Fruit fly (Drosophila melanogaster) whole organism, embryonic: Measurements from ENCODE around the gene Acph-1.
A peak's percentile ranks its signal among the peaks of the same experiment; 100 is the strongest.

Source experiments
- B-H1 ChIP-seq: fragments of 200-800 bp; sonication (Bioruptor generic); IDR thresholded peaks from 3 replicates; pipeline ENCODE4 v1.3.6; 2022; ENCODE audit warnings: missing biosample characterization, missing genetic modification characterization
- Blimp-1 ChIP-seq: fragments of 200-800 bp; sonication (Bioruptor generic); optimal IDR thresholded peaks from 3 replicates; lab custom pipeline; 2018; ENCODE audit warnings: missing biosample characterization, missing genetic modification characterization, mild to moderate bottlenecking, moderate library complexity, missing genetic modification reagents
- CG11456 ChIP-seq: fragments of 200-800 bp; sonication (Bioruptor generic); IDR thresholded peaks from 3 replicates; pipeline ENCODE4 v1.3.6; 2022; ENCODE audit warnings: missing biosample characterization, missing genetic modification characterization
- CG12391 ChIP-seq: fragments of 200-800 bp; sonication (Bioruptor generic); optimal IDR thresholded peaks from 3 replicates; lab custom pipeline; 2018; ENCODE audit warnings: missing biosample characterization, mild to moderate bottlenecking, missing genetic modification characterization, moderate library complexity
- CG12659 ChIP-seq: fragments of 200-800 bp; sonication (Bioruptor generic); optimal IDR thresholded peaks from 3 replicates; lab custom pipeline; 2017; ENCODE audit warnings: mild to moderate bottlenecking, missing biosample characterization, missing genetic modification reagents, missing genetic modification characterization
- CG14050 ChIP-seq: fragments of 200-800 bp; sonication (Bioruptor generic); IDR thresholded peaks from 3 replicates; pipeline ENCODE4 v1.3.6; 2022; ENCODE audit warnings: missing biosample characterization, missing genetic modification characterization
- CG15696 ChIP-seq: fragments of 200-800 bp; sonication (Bioruptor generic); optimal IDR thresholded peaks from 2 replicates; lab custom pipeline; 2019; ENCODE audit warnings: missing biosample characterization, mild to moderate bottlenecking, missing genetic modification characterization, moderate library complexity
- CG16779 ChIP-seq: fragments of 200-800 bp; sonication (Bioruptor generic); IDR thresholded peaks from 2 replicates; pipeline ENCODE4 v1.3.6; 2022; ENCODE audit warnings: missing biosample characterization, missing genetic modification characterization
- CG18011 ChIP-seq: fragments of 200-800 bp; sonication (Bioruptor generic); optimal IDR thresholded peaks from 2 replicates; lab custom pipeline; 2017; ENCODE audit warnings: missing biosample characterization, missing genetic modification characterization, mild to moderate bottlenecking, moderate library complexity, missing genotype
- CG2129 ChIP-seq: fragments of 200-800 bp; sonication (Bioruptor generic); IDR thresholded peaks from 2 replicates; pipeline ENCODE4 v1.3.6; 2022; ENCODE audit warnings: missing biosample characterization, missing genetic modification characterization; ENCODE audit not compliant: partially characterized antibody
- CG2678 ChIP-seq: fragments of 200-800 bp; sonication (Bioruptor generic); optimal IDR thresholded peaks from 3 replicates; lab custom pipeline; 2019; ENCODE audit warnings: missing biosample characterization, mild to moderate bottlenecking, missing genetic modification characterization, moderate library complexity
- CG2889 ChIP-seq: fragments of 200-800 bp; sonication (Bioruptor generic); IDR thresholded peaks from 3 replicates; pipeline ENCODE4 v1.3.6; 2022; ENCODE audit warnings: missing biosample characterization, missing genetic modification characterization
- CG30431 ChIP-seq: fragments of 200-800 bp; sonication (Bioruptor generic); optimal IDR thresholded peaks from 2 replicates; lab custom pipeline; 2017; ENCODE audit warnings: missing biosample characterization, missing genetic modification characterization
- CG32772 ChIP-seq: fragments of 200-800 bp; sonication (Bioruptor generic); IDR thresholded peaks from 2 replicates; pipeline ENCODE4 v1.3.6; 2022; ENCODE audit warnings: missing biosample characterization, missing genetic modification characterization
- CG34224 ChIP-seq: fragments of 200-800 bp; sonication (Bioruptor generic); IDR thresholded peaks from 3 replicates; pipeline ENCODE4 v1.3.6; 2022; ENCODE audit warnings: missing biosample characterization, missing genetic modification characterization; ENCODE audit not compliant: partially characterized antibody
- CG4424 ChIP-seq: fragments of 200-800 bp; sonication (Bioruptor generic); optimal IDR thresholded peaks from 3 replicates; lab custom pipeline; 2016; ENCODE audit warnings: missing biosample characterization, missing genetic modification characterization
- CG6254 ChIP-seq: fragments of 200-800 bp; sonication (Bioruptor generic); optimal IDR thresholded peaks from 3 replicates; lab custom pipeline; 2017; ENCODE audit warnings: mild to moderate bottlenecking, missing biosample characterization, missing genetic modification reagents, missing genetic modification characterization
- CG8388 ChIP-seq: fragments of 200-800 bp; sonication (Bioruptor generic); optimal IDR thresholded peaks from 2 replicates; lab custom pipeline; 2019; ENCODE audit warnings: missing biosample characterization, mild to moderate bottlenecking, missing genetic modification characterization, moderate library complexity
- CG9609 ChIP-seq: fragments of 200-800 bp; sonication (Bioruptor generic); optimal IDR thresholded peaks from 3 replicates; lab custom pipeline; 2016; ENCODE audit warnings: missing biosample characterization, missing genetic modification characterization
- Dfd ChIP-seq, 2 experiments: fragments of >200 bp; optimal IDR thresholded peaks; 2 replicates each; lab custom pipeline; 2017; ENCODE audit warnings: missing biosample characterization in 2 of 2, missing genetic modification characterization in 2 of 2
- Dip3 ChIP-seq: fragments of 200-800 bp; sonication (Bioruptor generic); optimal IDR thresholded peaks from 3 replicates; lab custom pipeline; 2016; ENCODE audit warnings: missing biosample characterization, missing genetic modification characterization
- Doc3 ChIP-seq: fragments of 200-800 bp; sonication (Bioruptor generic); IDR thresholded peaks from 3 replicates; pipeline ENCODE4 v1.3.6; 2022; ENCODE audit warnings: missing biosample characterization, missing genetic modification characterization; ENCODE audit not compliant: partially characterized antibody
- Dref ChIP-seq: fragments of 200-800 bp; sonication (Bioruptor generic); IDR thresholded peaks from 2 replicates; pipeline ENCODE4 v1.3.6; 2022; ENCODE audit warnings: missing biosample characterization, missing genetic modification characterization
- Hand ChIP-seq: fragments of 200-800 bp; sonication (Bioruptor generic); optimal IDR thresholded peaks from 2 replicates; lab custom pipeline; 2017; ENCODE audit warnings: mild to moderate bottlenecking, missing biosample characterization, missing genetic modification reagents, missing genetic modification characterization
- NC2β ChIP-seq: fragments of 200-800 bp; sonication (Bioruptor generic); optimal IDR thresholded peaks from 2 replicates; lab custom pipeline; 2016; ENCODE audit warnings: missing biosample characterization, missing genetic modification characterization
- NFAT ChIP-seq: fragments of 200-800 bp; sonication (Bioruptor generic); IDR thresholded peaks from 2 replicates; pipeline ENCODE4 v1.3.6; 2022; ENCODE audit warnings: missing biosample characterization, missing genetic modification characterization
- Nf-YA ChIP-seq: fragments of 200-800 bp; sonication (Bioruptor generic); IDR thresholded peaks from 2 replicates; pipeline ENCODE4 v1.3.6; 2022; ENCODE audit warnings: missing biosample characterization, missing genetic modification characterization
- Ravus ChIP-seq: fragments of 200-800 bp; sonication (Bioruptor generic); IDR thresholded peaks from 2 replicates; pipeline ENCODE4 v1.3.6; 2022; ENCODE audit warnings: missing biosample characterization, missing genetic modification characterization
- Sox102F ChIP-seq: fragments of 200-800 bp; sonication (Bioruptor generic); optimal IDR thresholded peaks from 2 replicates; lab custom pipeline; 2018; ENCODE audit warnings: missing biosample characterization, mild to moderate bottlenecking, missing genetic modification characterization, moderate library complexity
- Usf ChIP-seq: fragments of 200-800 bp; sonication (Bioruptor generic); optimal IDR thresholded peaks from 2 replicates; lab custom pipeline; 2017; ENCODE audit warnings: missing genotype, missing biosample characterization, missing genetic modification characterization
- bsh ChIP-seq, 2 experiments: fragments of 200-800 bp; sonication (Bioruptor generic); optimal IDR thresholded peaks; 2 replicates each; lab custom pipeline; 2017 to 2018; ENCODE audit warnings: mild to moderate bottlenecking in 2 of 2, missing biosample characterization in 2 of 2, missing genetic modification characterization in 2 of 2, moderate library complexity in 1 of 2
- corto ChIP-seq: fragments of 200-800 bp; sonication (Bioruptor generic); optimal IDR thresholded peaks from 2 replicates; lab custom pipeline; 2016; ENCODE audit warnings: missing biosample characterization, mild to moderate bottlenecking, missing genetic modification characterization, moderate library complexity
- da ChIP-seq: fragments of 200-800 bp; sonication (Bioruptor generic); optimal IDR thresholded peaks from 2 replicates; lab custom pipeline; 2016; ENCODE audit warnings: missing biosample characterization, missing genetic modification characterization
- dpn ChIP-seq, 2 experiments: fragments of 200-800 bp; sonication (Bioruptor generic); optimal IDR thresholded peaks; 3 replicates each; lab custom pipeline; 2016; ENCODE audit warnings: missing biosample characterization in 2 of 2, missing genetic modification characterization in 2 of 2
- eyg ChIP-seq: fragments of 200-800 bp; sonication (Bioruptor generic); optimal IDR thresholded peaks from 3 replicates; lab custom pipeline; 2016; ENCODE audit warnings: missing biosample characterization, missing genetic modification characterization
- gem ChIP-seq: fragments of 200-800 bp; sonication (Bioruptor generic); optimal IDR thresholded peaks from 2 replicates; lab custom pipeline; 2019; ENCODE audit warnings: missing biosample characterization, mild to moderate bottlenecking, missing genetic modification characterization, moderate library complexity
- grau ChIP-seq: fragments of 200-800 bp; optimal IDR thresholded peaks from 3 replicates; lab custom pipeline; 2019; ENCODE audit warnings: missing biosample characterization, mild to moderate bottlenecking, missing genetic modification characterization, moderate library complexity
- gt ChIP-seq: fragments of 200-800 bp; sonication (Bioruptor generic); IDR thresholded peaks from 2 replicates; pipeline ENCODE4 v1.3.6; 2022; ENCODE audit warnings: missing biosample characterization, missing genetic modification characterization
- h ChIP-seq: fragments of >200 bp; optimal IDR thresholded peaks from 2 replicates; lab custom pipeline; 2017
- ken ChIP-seq: fragments of 200-800 bp; sonication (Bioruptor generic); IDR thresholded peaks from 3 replicates; pipeline ENCODE4 v1.3.6; 2022; ENCODE audit warnings: missing biosample characterization, missing genetic modification characterization
- maf-S ChIP-seq: fragments of 200-800 bp; sonication (Bioruptor generic); optimal IDR thresholded peaks from 2 replicates; lab custom pipeline; 2016; ENCODE audit warnings: missing biosample characterization, missing genetic modification characterization
- onecut ChIP-seq: fragments of 200-800 bp; sonication (Bioruptor generic); IDR thresholded peaks from 2 replicates; pipeline ENCODE4 v1.3.6; 2022; ENCODE audit warnings: missing biosample characterization, missing genetic modification characterization
- peb ChIP-seq: fragments of 200-800 bp; sonication (Bioruptor generic); IDR thresholded peaks from 2 replicates; pipeline ENCODE4 v1.3.6; 2022; ENCODE audit warnings: missing biosample characterization, missing genetic modification characterization
- pnt ChIP-seq: fragments of 200-800 bp; sonication (Bioruptor generic); optimal IDR thresholded peaks from 3 replicates; lab custom pipeline; 2016; ENCODE audit warnings: missing biosample characterization, missing genetic modification characterization
- rib ChIP-seq: fragments of 200-800 bp; sonication (Bioruptor generic); IDR thresholded peaks from 2 replicates; pipeline ENCODE4 v1.3.6; 2022; ENCODE audit warnings: missing biosample characterization, missing genetic modification characterization
- schlank ChIP-seq: fragments of 200-800 bp; sonication (Bioruptor generic); optimal IDR thresholded peaks from 2 replicates; lab custom pipeline; 2018; ENCODE audit warnings: missing biosample characterization, mild to moderate bottlenecking, missing genetic modification characterization
- sqz ChIP-seq: fragments of 200-800 bp; sonication (Bioruptor generic); optimal IDR thresholded peaks from 3 replicates; lab custom pipeline; 2018; ENCODE audit warnings: missing biosample characterization, mild to moderate bottlenecking, missing genetic modification characterization
- ssp ChIP-seq: fragments of 200-800 bp; sonication (Bioruptor generic); IDR thresholded peaks from 2 replicates; pipeline ENCODE4 v1.3.6; 2022; ENCODE audit warnings: missing biosample characterization, missing genetic modification characterization
- z ChIP-seq: fragments of 200-800 bp; sonication (Bioruptor generic); IDR thresholded peaks from 3 replicates; pipeline ENCODE4 v1.3.6; 2022; ENCODE audit warnings: missing biosample characterization, missing genetic modification characterization
- zfh2 ChIP-seq: fragments of 200-800 bp; sonication (Bioruptor generic); optimal IDR thresholded peaks from 2 replicates; lab custom pipeline; 2016; ENCODE audit warnings: missing biosample characterization, missing genetic modification characterization

Gene Acph-1

DNA sequence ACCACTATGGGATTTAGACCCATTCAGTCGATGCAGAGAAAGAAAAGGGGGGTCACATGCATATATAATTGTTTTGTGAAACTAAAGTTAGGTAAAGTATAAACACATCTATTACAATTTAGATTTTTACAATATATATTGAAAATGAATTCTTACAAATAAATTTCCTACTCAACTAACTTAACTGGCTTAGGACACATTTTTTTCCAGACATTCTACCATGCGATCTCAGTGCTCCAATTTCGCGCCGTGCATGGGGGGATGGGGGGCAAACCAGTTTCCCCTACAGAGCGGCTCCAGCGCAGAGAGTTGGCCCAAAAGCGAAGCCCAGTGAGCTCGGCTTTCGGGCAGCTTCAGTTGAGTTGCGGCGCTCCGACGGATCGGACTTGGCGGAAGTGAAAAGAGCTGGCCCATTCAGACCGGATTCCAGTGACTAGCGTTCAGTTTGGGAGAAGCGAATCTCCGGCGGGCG, 10.1 kb downstream of the Acph-1 start, which contains the start of gene CG7896:
Gene CG7896 (plus strand): TSS at position 354 of the 472 bp plus-strand sequence.
- TF ChIP-seq CG30431 (peak; percentile 20), CG2889 (GFP tag; lab: Robert Waterston, UW) (peak; percentile 33; the same call in 1 of the 3 replicates), Hand (GFP tag; lab: Kevin White, UChicago) (peak; percentile 17), Dip3 (GFP tag; lab: Kevin White, UChicago) (peak; percentile 6), Dref (GFP tag; lab: Robert Waterston, UW) (no peak), NC2β (GFP tag; lab: Kevin White, UChicago) (no peak), gem (tag; lab: Kevin White, UChicago) (peak; percentile 79), maf-S (no peak), pnt (GFP tag; lab: Kevin White, UChicago) (no peak), ssp (GFP tag; lab: Robert Waterston, UW) (peak; percentile 76), Dfd (GFP tag; optimal IDR thresholded peaks at IDR 0.05; lab: Kevin White, UChicago) (no peak), CG2678 (tag; lab: Kevin White, UChicago) (peak; percentile 82), bsh (GFP tag; optimal IDR thresholded peaks at IDR 0.05; lab: Kevin White, UChicago) (peak; percentile 5 to 64), Doc3 (0 out of 3 replicates have a peak, but pooled peaks have one; percentile 9), dpn (GFP tag; optimal IDR thresholded peaks at IDR 0.05; lab: Kevin White, UChicago) (peak; percentile 14 to 71), CG8388 (GFP tag; lab: Kevin White, UChicago) (peak; percentile 46), CG12659 (GFP tag; lab: Kevin White, UChicago) (peak; percentile 61), corto (GFP tag; lab: Kevin White, UChicago) (peak; percentile 91), grau (tag; lab: Kevin White, UChicago) (peak; percentile 69), sqz (GFP tag; lab: Kevin White, UChicago) (peak; percentile 37), CG34224 (GFP tag; lab: Robert Waterston, UW) (no peak), gt (GFP tag; lab: Robert Waterston, UW) (peak; percentile 34; the same call in 1 of the 2 replicates), CG9609 (GFP tag; lab: Kevin White, UChicago) (no peak), CG2129 (no peak), eyg (no peak), rib (GFP tag; lab: Robert Waterston, UW) (0 out of 2 replicates have a peak, but pooled peaks have one; percentile 22), ken (GFP tag; lab: Robert Waterston, UW) (peak; percentile 82), schlank (tag; lab: Kevin White, UChicago) (no peak), Blimp-1 (GFP tag; lab: Kevin White, UChicago) (peak; percentile 69), z (no peak), CG18011 (GFP tag; lab: Kevin White, UChicago) (no peak), onecut (GFP tag; lab: Robert Waterston, UW) (peak; percentile 59), CG14050 (GFP tag; lab: Robert Waterston, UW) (peak; percentile 71; the same call in 2 of the 3 replicates), B-H1 (GFP tag; lab: Robert Waterston, UW) (peak; percentile 57; the same call in 2 of the 3 replicates), peb (GFP tag; lab: Robert Waterston, UW) (peak; percentile 80; the same call in 1 of the 2 replicates), CG32772 (GFP tag; lab: Robert Waterston, UW) (peak; percentile 78), da (GFP tag; lab: Kevin White, UChicago) (no peak), CG6254 (peak; percentile 41), CG15696 (tag; lab: Kevin White, UChicago) (peak; percentile 22), NFAT (peak; percentile 82), CG4424 (peak; percentile 69), Ravus (GFP tag; lab: Robert Waterston, UW) (peak; percentile 16; the same call in 1 of the 2 replicates), Sox102F (GFP tag; lab: Kevin White, UChicago) (peak; percentile 63), CG11456 (peak; percentile 76; the same call in 1 of the 3 replicates), h (lab: Kevin White, UChicago) (no peak), CG16779 (GFP tag; lab: Robert Waterston, UW) (0 out of 2 replicates have a peak, but pooled peaks have one; percentile 23), zfh2 (GFP tag; lab: Kevin White, UChicago) (peak; percentile 28), CG12391 (tag; lab: Kevin White, UChicago) (peak; percentile 65), Nf-YA (GFP tag; lab: Robert Waterston, UW) (0 out of 2 replicates have a peak, but pooled peaks have one; percentile 52), Usf (GFP tag; lab: Kevin White, UChicago) (peak; percentile 41)
